Worm (Caenorhabditis elegans): ENCODE measurements around the gene W07E11.1.

DNA sequence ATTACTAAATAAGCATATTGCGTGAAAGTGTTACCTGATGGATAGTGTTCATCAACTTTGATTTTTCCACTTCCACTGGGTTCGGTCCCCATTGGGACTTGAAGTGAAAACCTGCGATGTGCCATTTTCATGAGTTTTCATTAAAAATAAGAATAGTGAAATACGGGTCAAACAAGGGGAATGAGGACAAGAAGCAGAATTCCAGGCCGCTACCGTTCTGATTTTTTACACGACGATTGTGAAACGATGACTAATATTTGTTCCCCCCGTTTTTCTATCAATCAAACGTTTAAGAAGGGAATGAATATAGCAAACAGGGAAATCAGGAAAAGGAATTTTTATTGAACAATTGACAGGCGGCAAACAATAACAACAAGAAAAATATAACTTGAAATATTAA is 14.7 kb upstream of the W07E11.1 start, which contains the start of gene mlck-1:
- TF ChIP-seq lsy-2 (tag; optimal IDR thresholded peaks at IDR 0.05) (no peak), nhr-237 (tag; optimal IDR thresholded peaks at IDR 0.05) (no peak), unc-62 (GFP tag; optimal IDR thresholded peaks at IDR 0.05) (no peak), nhr-76 (tag; optimal IDR thresholded peaks at IDR 0.05) (no peak), ceh-83 (GFP tag; optimal IDR thresholded peaks at IDR 0.05) (no peak)
